Fruit fly (Drosophila melanogaster) whole organism: ENCODE measurements around the gene Zmynd8.

Source experiments
- CG8478 ChIP-seq: fragments of >200 bp; optimal IDR thresholded peaks from 2 replicates; lab custom pipeline; 2018; ENCODE audit warnings: inconsistent platforms
- Dll ChIP-seq: fragments of >200 bp; optimal IDR thresholded peaks from 2 replicates; lab custom pipeline; 2017
- EcR ChIP-seq, 2 experiments: fragments of >200 bp; optimal IDR thresholded peaks; 2 replicates each; lab custom pipeline; 2017; ENCODE audit warnings: missing biosample characterization in 2 of 2, missing genetic modification characterization in 2 of 2, missing genetic modification reagents in 2 of 2
- pan ChIP-seq: fragments of >200 bp; optimal IDR thresholded peaks from 2 replicates; lab custom pipeline; 2017
- psq ChIP-seq: fragments of >200 bp; optimal IDR thresholded peaks from 2 replicates; lab custom pipeline; 2017
- usp ChIP-seq: fragments of >200 bp; optimal IDR thresholded peaks from 2 replicates; lab custom pipeline; 2017; ENCODE audit warnings: missing biosample characterization, missing genetic modification characterization, mixed read lengths

Zmynd8 gene

DNA sequence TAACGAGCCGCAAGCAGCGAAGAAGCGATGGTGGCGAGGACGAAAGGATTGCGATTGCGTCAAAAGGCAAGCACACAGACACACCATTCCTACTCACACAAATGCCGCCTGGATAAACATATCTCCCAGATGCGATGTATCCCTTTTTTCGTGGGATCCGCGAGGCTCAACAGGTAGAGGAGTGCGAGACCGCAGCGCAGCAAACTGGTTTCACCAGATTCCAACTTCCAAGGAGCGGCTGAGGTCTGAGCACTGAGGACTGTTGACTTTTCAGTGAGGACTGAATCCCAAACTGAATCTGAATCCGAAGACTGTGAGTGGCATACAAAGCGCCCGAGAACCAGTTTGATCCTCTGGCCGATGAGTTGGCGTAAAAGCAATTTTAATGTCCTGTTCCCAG, 32.7 kb downstream of the Zmynd8 start:
- TF ChIP-seq psq (lab: Kevin White, UChicago) (no peak), usp (GFP tag; lab: Kevin White, UChicago) (no peak), EcR (GFP tag; optimal IDR thresholded peaks at IDR 0.05; lab: Kevin White, UChicago) (no peak), CG8478 (no peak)

- TF ChIP-seq EcR (GFP tag; optimal IDR thresholded peaks at IDR 0.05; lab: Kevin White, UChicago): peak in 1 of 2 experiments; percentile 38
- TF ChIP-seq psq (lab: Kevin White, UChicago): no peak
Observed at dm6 chr3R:31703370-31703769, 34.1 kb downstream of the Zmynd8 start.

DNA sequence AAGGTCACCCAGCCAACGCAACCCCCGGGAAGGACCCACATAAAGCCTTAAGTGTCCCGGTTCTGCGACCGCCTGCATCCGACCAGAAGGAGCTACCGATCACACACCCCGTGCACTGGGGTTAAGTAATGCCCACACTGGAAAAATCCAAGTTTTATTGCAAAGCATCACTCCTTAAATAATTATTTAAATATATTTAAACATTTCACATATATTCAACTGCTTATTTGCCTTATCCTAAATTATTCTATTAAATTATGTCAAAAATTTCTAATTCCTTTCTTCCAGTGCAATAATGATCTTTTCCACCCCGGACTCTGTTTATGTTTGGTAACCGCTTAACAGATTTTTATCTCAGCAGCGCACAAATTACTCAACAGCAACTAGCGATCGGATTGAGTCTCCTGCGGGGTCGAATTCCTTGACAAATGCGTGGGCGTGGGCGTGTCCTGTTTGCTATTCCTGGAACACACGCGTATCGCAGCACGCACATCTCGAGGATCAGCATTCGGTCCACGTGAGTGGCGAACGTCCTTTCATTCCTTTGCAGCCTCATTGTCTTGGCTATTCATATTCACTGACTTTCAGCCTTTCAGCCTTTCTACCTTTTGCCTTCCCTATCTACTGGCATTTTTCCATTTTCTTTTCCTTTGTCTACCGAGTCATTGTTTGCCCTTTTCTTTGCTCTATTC, 35.4 kb downstream of the Zmynd8 start:
- TF ChIP-seq EcR (GFP tag; optimal IDR thresholded peaks at IDR 0.05; lab: Kevin White, UChicago) (peak in 1 of 2 experiments; percentile 16), usp (GFP tag; lab: Kevin White, UChicago) (no peak)

dm6 chr3R:31706142-31706894, 37.1 kb downstream of the Zmynd8 start:
- TF ChIP-seq EcR (GFP tag; optimal IDR thresholded peaks at IDR 0.05; lab: Kevin White, UChicago): peak in 1 of 2 experiments; percentile 82
- no peak for TF ChIP-seq Dll (lab: Kevin White, UChicago)
- TF ChIP-seq usp (GFP tag; lab: Kevin White, UChicago): no peak

DNA sequence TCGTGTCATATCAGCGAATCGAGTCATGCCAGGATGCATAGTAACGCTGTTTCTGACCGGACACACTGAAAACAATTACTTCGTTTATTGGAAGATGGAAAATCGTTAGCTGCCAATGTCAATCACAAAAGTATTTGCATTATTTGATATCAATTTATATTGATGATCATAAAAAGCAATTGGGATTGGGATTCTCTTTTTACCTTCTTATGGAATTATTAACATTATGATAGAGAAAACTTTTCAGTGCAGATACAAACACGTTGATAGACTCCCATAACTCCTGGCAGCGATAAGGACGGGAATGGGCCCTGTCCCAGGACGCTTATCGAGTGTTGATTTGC, 37.6 kb downstream of the Zmynd8 start:
- no peak for TF ChIP-seq CG8478
- no peak for TF ChIP-seq Dll (lab: Kevin White, UChicago)
- no peak for TF ChIP-seq psq (lab: Kevin White, UChicago)
- no peak for TF ChIP-seq pan (lab: Kevin White, UChicago)

DNA sequence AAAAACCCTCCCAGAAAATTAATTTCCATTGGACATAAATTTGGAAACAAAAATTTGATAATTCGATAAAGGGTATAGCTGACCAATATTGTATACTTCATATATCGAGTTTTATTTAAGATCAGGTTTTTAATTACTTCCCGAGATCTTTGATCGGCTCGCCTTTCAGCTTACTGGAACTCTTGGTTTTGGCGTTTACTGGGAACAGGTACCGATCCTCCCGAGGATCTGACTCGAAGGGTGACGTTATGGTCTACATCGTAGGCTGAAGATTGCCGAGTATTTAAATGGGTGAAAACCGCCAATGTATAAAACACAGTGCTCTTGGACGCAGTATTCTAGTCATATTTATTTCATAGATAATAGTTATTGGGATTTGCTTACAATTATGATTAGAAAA, 39.0 kb downstream of the Zmynd8 start, which contains the start of gene CG42693:
Gene CG42693, minus strand, starts transcription at position 101 of the 400 bp plus-strand sequence.
- TF ChIP-seq Dll (lab: Kevin White, UChicago) (no peak), pan (lab: Kevin White, UChicago) (no peak), CG8478 (no peak), EcR (GFP tag; optimal IDR thresholded peaks at IDR 0.05; lab: Kevin White, UChicago) (no peak), usp (GFP tag; lab: Kevin White, UChicago) (no peak), psq (lab: Kevin White, UChicago) (no peak)

DNA sequence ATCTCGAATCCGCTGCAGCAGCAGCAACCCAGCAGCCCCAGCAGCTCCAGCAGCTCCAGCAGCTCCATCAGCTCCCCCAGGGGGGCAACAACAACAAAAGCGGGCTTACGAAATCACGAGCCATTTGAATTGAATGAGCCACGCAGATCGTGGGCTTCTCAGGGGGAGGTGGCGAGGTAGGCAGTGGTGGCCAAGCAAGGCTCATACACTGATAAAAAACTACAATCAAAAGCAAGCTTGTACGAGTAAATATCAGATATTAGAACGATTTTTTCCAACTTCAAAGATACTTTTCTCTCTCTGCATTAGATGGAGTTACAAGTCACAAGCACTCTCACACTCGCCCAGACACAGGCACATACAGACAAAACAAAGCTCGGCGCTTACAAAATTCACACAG, 39.9 kb downstream of the Zmynd8 start:
- TF ChIP-seq pan (lab: Kevin White, UChicago) (no peak), Dll (lab: Kevin White, UChicago) (no peak), usp (GFP tag; lab: Kevin White, UChicago) (no peak), psq (lab: Kevin White, UChicago) (no peak), EcR (GFP tag; optimal IDR thresholded peaks at IDR 0.05; lab: Kevin White, UChicago) (no peak), CG8478 (no peak)

- TF ChIP-seq pan (lab: Kevin White, UChicago) (no peak), Dll (lab: Kevin White, UChicago) (no peak), EcR (GFP tag; optimal IDR thresholded peaks at IDR 0.05; lab: Kevin White, UChicago) (no peak), CG8478 (no peak), usp (GFP tag; lab: Kevin White, UChicago) (no peak), psq (lab: Kevin White, UChicago) (no peak)
Observed at dm6 chr3R:31709769-31710168, 40.5 kb downstream of the Zmynd8 start.

DNA sequence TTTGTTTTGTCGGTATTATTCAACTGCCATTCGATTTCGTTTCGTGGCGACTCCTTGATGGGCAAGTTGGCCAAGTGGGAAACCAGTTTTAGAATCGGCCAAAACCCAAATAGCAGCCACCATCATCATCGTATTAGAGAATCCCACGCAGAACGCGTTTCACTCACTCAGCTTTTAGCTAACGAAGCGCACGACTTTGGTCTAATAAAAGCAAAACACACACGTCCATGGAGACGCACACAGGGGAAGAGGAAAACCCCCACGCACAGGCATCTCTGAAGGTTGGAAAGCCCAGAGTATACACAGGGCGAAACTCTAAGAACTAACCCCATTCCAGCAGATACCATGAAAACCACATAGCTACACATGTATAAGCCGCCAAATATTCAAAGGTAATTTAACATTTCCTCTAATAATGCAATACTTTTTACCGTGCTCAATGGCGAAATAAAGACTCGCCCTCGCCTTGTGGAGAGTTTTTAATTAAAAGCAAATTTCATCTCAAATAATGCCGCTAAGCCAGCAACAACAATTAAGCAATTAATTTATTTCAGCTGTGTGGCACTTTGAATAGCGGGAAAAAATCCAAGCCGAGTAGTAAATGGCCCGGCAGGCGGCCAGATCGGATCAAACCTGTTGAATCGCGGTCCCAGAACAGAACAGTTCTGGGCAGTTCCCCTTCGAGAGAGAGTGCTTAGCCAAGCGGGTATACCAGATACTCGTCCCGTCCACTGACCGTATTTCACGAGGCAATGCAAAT, 42.2 kb downstream of the Zmynd8 start:
- TF ChIP-seq CG8478 (no peak), psq (lab: Kevin White, UChicago) (no peak), EcR (GFP tag; optimal IDR thresholded peaks at IDR 0.05; lab: Kevin White, UChicago) (no peak), usp (GFP tag; lab: Kevin White, UChicago) (no peak), pan (lab: Kevin White, UChicago) (no peak), Dll (lab: Kevin White, UChicago) (no peak)

dm6 chr3R:31712585-31712984, 43.3 kb downstream of the Zmynd8 start:
- no peak for TF ChIP-seq CG8478
- TF ChIP-seq psq (lab: Kevin White, UChicago): no peak
- TF ChIP-seq Dll (lab: Kevin White, UChicago): no peak
- TF ChIP-seq EcR (GFP tag; optimal IDR thresholded peaks at IDR 0.05; lab: Kevin White, UChicago): no peak
- no peak for TF ChIP-seq usp (GFP tag; lab: Kevin White, UChicago)
- no peak for TF ChIP-seq pan (lab: Kevin White, UChicago)

DNA sequence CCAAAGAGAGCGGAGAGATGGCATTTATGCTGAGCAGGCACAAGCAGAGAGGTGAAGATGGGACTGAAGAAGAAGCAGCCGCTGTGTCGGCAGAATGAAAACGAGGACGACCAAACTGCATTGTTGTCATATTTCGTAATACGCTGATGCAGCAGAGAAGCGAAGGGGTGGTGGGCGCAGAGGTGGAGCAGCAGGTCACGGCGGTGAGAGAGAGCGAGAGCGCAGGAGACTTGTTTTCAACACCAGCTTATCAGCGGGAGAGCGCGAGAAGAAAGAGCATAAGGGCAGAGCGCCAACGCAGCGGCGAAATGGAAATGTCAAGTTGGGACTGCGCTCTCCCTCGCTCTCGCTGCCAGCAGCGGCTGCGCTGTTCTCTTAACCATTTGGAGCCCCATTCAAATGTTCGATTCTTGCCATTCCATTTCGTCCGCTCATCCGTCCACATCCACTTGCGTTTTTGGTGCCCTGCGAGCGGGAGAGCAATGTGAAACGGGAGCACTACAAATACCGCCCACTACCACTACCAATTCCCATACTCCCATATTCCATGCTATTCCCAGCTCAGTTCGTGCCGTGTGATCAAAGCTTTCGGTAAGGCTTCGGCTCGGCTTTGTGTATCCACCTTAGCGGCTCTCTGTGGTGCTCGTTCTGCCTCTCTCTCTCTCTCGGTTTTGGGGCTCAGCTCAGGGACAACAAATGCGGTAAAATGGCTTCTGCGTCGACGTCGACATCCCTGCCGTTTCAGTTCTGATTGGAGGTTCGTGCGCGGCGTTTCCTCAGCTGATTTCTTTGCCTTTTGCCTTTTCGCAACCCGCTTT, 44.2 kb downstream of the Zmynd8 start, which contains the start of gene ttk:
Gene ttk, plus strand, starts transcription at position 562 of the 818 bp plus-strand sequence.
- TF ChIP-seq psq (lab: Kevin White, UChicago): no peak
- TF ChIP-seq pan (lab: Kevin White, UChicago): no peak
- peak; percentile 100 for TF ChIP-seq Dll (lab: Kevin White, UChicago)
- no peak for TF ChIP-seq usp (GFP tag; lab: Kevin White, UChicago)
- peak in 1 of 2 experiments; percentile 19 for TF ChIP-seq EcR (GFP tag; optimal IDR thresholded peaks at IDR 0.05; lab: Kevin White, UChicago)
- TF ChIP-seq CG8478: no peak
